Worm (Caenorhabditis elegans): ENCODE results near the gene F28G4.2.

F28G4.2 gene

DNA sequence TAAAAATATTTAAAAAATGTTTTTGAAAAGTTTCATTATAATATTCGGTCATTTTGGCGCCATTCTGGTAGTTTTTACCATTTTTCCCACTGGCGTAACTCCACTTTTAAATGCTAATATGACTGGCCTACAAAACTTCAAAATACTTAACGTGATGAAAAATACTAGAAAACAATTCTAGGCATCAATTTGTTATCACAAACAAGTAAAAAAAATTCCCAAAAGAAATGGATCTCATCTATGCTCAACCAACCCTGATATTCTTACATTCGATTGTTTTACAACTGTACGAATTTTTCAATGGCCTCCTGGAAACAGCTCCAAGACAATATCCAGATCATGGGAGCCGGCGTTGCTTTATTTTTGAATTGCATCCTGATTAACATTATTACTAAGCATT is 32.9 kb upstream of the F28G4.2 start, which contains the start of gene str-214:
str-214 (plus strand) TSS at position 301 of the 400 bp plus-strand sequence.
- TF ChIP-seq T23F11.4 (GFP tag; optimal IDR thresholded peaks at IDR 0.05), result no peak
- TF ChIP-seq tbx-7 (tag; optimal IDR thresholded peaks at IDR 0.05), result no peak
- no peak for TF ChIP-seq ttx-3 (tag; optimal IDR thresholded peaks at IDR 0.05)
- TF ChIP-seq K09A11.1 (tag; optimal IDR thresholded peaks at IDR 0.05; ENCODE audit: insufficient read depth), result no peak
- TF ChIP-seq gmeb-2 (tag; optimal IDR thresholded peaks at IDR 0.05), result no peak
- TF ChIP-seq C38D4.7 (GFP tag; optimal IDR thresholded peaks at IDR 0.05), result no peak
- TF ChIP-seq hlh-8 (tag; optimal IDR thresholded peaks at IDR 0.05), result no peak
- no peak for TF ChIP-seq sox-2 (GFP tag; IDR thresholded peaks at IDR 0.05)
- no peak for TF ChIP-seq syd-9 (tag; optimal IDR thresholded peaks at IDR 0.05)
- TF ChIP-seq nfya-1 (tag; optimal IDR thresholded peaks at IDR 0.05), result no peak
- no peak for TF ChIP-seq nhr-232 (tag; optimal IDR thresholded peaks at IDR 0.05)
- TF ChIP-seq pat-9 (tag; optimal IDR thresholded peaks at IDR 0.05), result no peak
- TF ChIP-seq ceh-45 (GFP tag; IDR thresholded peaks at IDR 0.05), result no peak
- TF ChIP-seq ceh-31 (tag; optimal IDR thresholded peaks at IDR 0.05), result no peak
- TF ChIP-seq npax-4 (tag; optimal IDR thresholded peaks at IDR 0.05), result no peak
- TF ChIP-seq ceh-18 (tag; optimal IDR thresholded peaks at IDR 0.05), result no peak
- TF ChIP-seq pha-2 (tag; optimal IDR thresholded peaks at IDR 0.05), result no peak
- no peak for TF ChIP-seq Y22D7AL.16 (tag; optimal IDR thresholded peaks at IDR 0.05)

DNA sequence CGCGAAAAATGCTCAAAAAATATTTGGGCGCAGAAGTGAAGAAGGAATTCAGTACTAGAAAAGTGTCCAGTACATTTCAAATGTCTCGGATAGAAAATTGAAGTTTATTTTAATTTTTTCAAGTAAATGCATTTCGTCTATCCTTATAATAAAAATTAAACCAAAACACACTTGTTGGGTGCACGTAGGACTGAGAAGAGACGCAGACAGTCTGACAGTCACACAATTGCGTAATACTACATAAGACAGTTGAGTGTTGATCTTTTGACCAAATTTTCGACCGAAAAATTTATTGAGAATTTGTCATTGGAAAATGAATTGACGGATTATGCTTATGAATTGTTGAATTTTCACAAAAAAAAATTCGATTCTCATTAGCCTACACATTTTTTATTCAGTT is 27.4 kb upstream of the F28G4.2 start, which contains the start of gene oac-7:
oac-7 (plus strand) TSS at position 283 of the 400 bp plus-strand sequence.
- no peak for TF ChIP-seq ceh-30 (tag; optimal IDR thresholded peaks at IDR 0.05)
- TF ChIP-seq hlh-15 (tag; optimal IDR thresholded peaks at IDR 0.05), result no peak
- no peak for TF ChIP-seq tbx-7 (tag; optimal IDR thresholded peaks at IDR 0.05)
- no peak for TF ChIP-seq T23F11.4 (GFP tag; optimal IDR thresholded peaks at IDR 0.05)
- no peak for TF ChIP-seq hlh-6 (tag; optimal IDR thresholded peaks at IDR 0.05)
- no peak for TF ChIP-seq C08G9.2 (tag; optimal IDR thresholded peaks at IDR 0.05)
- TF ChIP-seq odd-2 (tag; optimal IDR thresholded peaks at IDR 0.05), result no peak
- no peak for TF ChIP-seq hlh-8 (tag; optimal IDR thresholded peaks at IDR 0.05)
- TF ChIP-seq elt-2 (tag; optimal IDR thresholded peaks at IDR 0.05), result no peak
- TF ChIP-seq ceh-45 (GFP tag; IDR thresholded peaks at IDR 0.05), result no peak
- no peak for TF ChIP-seq ceh-22 (tag; optimal IDR thresholded peaks at IDR 0.05)
- TF ChIP-seq ceh-48 (tag; optimal IDR thresholded peaks at IDR 0.05), result no peak
- no peak for TF ChIP-seq C38D4.7 (GFP tag; optimal IDR thresholded peaks at IDR 0.05)

DNA sequence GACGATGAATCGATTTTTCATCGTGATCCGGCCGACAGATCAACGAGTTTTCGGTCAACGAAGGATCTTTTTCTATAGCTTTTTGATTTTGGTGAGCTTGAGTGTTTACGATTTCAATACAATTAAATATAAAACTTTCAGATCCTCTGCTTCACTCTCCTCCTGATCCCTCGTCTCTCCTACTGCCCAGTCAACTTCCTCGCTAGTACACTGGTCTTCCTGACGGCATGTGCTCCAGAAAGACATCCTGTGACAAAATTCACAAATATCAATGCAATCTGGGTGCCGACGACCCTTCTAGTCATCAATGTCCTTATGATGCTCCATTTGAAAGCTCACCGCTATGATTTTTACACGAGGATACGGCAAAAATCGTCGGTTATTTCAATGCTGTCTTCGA is 26.2 kb upstream of the F28G4.2 start:
- TF ChIP-seq nhr-232 (tag; optimal IDR thresholded peaks at IDR 0.05) (no peak), ceh-19 (GFP tag; optimal IDR thresholded peaks at IDR 0.05) (no peak), hlh-6 (tag; optimal IDR thresholded peaks at IDR 0.05) (no peak), ztf-16 (tag; optimal IDR thresholded peaks at IDR 0.05) (no peak), unc-55 (GFP tag; optimal IDR thresholded peaks at IDR 0.05) (no peak), dve-1 (tag; optimal IDR thresholded peaks at IDR 0.05) (no peak), ama-1 (optimal IDR thresholded peaks at IDR 0.05) (no peak), C08G9.2 (tag; optimal IDR thresholded peaks at IDR 0.05) (no peak), rnt-1 (tag; optimal IDR thresholded peaks at IDR 0.05) (no peak), Y22D7AL.16 (tag; optimal IDR thresholded peaks at IDR 0.05) (no peak), ceh-18 (tag; optimal IDR thresholded peaks at IDR 0.05) (no peak), K09A11.1 (tag; optimal IDR thresholded peaks at IDR 0.05; ENCODE audit: insufficient read depth) (no peak), eyg-1 (tag; optimal IDR thresholded peaks at IDR 0.05) (no peak), syd-9 (tag; optimal IDR thresholded peaks at IDR 0.05) (no peak), hlh-8 (tag; optimal IDR thresholded peaks at IDR 0.05) (no peak), nhr-11 (tag; optimal IDR thresholded peaks at IDR 0.05) (no peak), lin-11 (tag; optimal IDR thresholded peaks at IDR 0.05) (no peak), elt-2 (tag; optimal IDR thresholded peaks at IDR 0.05) (no peak), hlh-15 (tag; optimal IDR thresholded peaks at IDR 0.05) (no peak), pros-1 (tag; optimal IDR thresholded peaks at IDR 0.05) (no peak)

DNA sequence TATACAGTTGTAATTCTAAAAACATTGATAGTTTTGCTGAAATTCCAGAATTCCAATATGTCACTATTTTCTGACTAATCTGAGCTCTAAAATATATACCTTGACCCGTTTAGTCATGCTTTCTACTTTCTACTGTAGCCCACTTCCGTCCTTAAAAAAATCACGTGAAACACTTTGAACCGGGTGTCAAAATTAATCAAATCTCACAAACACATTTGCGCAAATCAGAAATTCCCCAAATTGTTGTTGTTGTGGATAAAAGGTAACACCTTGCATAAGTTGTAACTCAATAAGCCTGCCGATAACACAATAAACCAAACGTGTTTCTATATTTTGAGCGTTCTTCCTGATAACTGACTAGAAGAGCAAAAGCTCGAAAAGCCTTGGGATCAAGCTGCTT is 25.1 kb upstream of the F28G4.2 start, which contains the start of gene srxa-7:
srxa-7 (plus strand) TSS at position 301 of the 400 bp plus-strand sequence.
- no peak for TF ChIP-seq C38D4.7 (GFP tag; optimal IDR thresholded peaks at IDR 0.05)
- TF ChIP-seq fkh-10 (GFP tag; optimal IDR thresholded peaks at IDR 0.05), result no peak
- no peak for TF ChIP-seq sox-2 (GFP tag; IDR thresholded peaks at IDR 0.05)
- no peak for TF ChIP-seq tbx-7 (tag; optimal IDR thresholded peaks at IDR 0.05)
- no peak for TF ChIP-seq ztf-16 (tag; optimal IDR thresholded peaks at IDR 0.05)
- no peak for TF ChIP-seq ceh-19 (GFP tag; optimal IDR thresholded peaks at IDR 0.05)
- TF ChIP-seq mec-3 (tag; optimal IDR thresholded peaks at IDR 0.05; ENCODE audit: borderline replicate concordance), result no peak
- no peak for TF ChIP-seq ttx-3 (tag; optimal IDR thresholded peaks at IDR 0.05)
- no peak for TF ChIP-seq ceh-2 (tag; optimal IDR thresholded peaks at IDR 0.05)
- no peak for TF ChIP-seq ama-1 (optimal IDR thresholded peaks at IDR 0.05)
- no peak for TF ChIP-seq hlh-30 (tag; optimal IDR thresholded peaks at IDR 0.05; ENCODE audit: insufficient read depth)
- TF ChIP-seq unc-42 (tag; optimal IDR thresholded peaks at IDR 0.05), result no peak
- TF ChIP-seq ceh-31 (tag; optimal IDR thresholded peaks at IDR 0.05), result no peak
